Worm (Caenorhabditis elegans) whole organism, L1 larva: Measurements from ENCODE around the gene vha-15.
A peak's percentile ranks its signal among the peaks of the same experiment; 100 is the strongest.

Experiments
- C34B4.2 ChIP-seq: sonication (generic microtip); optimal IDR thresholded peaks from 2 replicates; lab custom pipeline; 2017; ENCODE audit warnings: mild to moderate bottlenecking, missing genetic modification characterization, missing compliant biosample characterization
- F16B12.6 ChIP-seq: fragments of 150-350 bp; optimal IDR thresholded peaks from 2 replicates; lab custom pipeline; 2014; ENCODE audit warnings: missing biosample characterization, missing genetic modification characterization
- Y116A8C.19 ChIP-seq: sonication (generic microtip); optimal IDR thresholded peaks from 2 replicates; lab custom pipeline; 2016; ENCODE audit warnings: missing compliant biosample characterization, missing genetic modification characterization, borderline replicate concordance
- aha-1 ChIP-seq: fragments of 150-350 bp; optimal IDR thresholded peaks from 2 replicates; lab custom pipeline; 2014; ENCODE audit warnings: missing biosample characterization, missing genetic modification characterization
- aly-2 ChIP-seq: fragments of 150-350 bp; optimal IDR thresholded peaks from 2 replicates; lab custom pipeline; 2014; ENCODE audit warnings: missing biosample characterization, missing genetic modification characterization
- blmp-1 ChIP-seq: fragments of 150-350 bp; optimal IDR thresholded peaks from 2 replicates; lab custom pipeline; 2014; ENCODE audit warnings: missing biosample characterization, missing genetic modification characterization
- ceh-63 ChIP-seq: fragments of 200-800 bp; sonication (Bioruptor generic); optimal IDR thresholded peaks from 2 replicates; lab custom pipeline; 2018; ENCODE audit warnings: mild to moderate bottlenecking, missing genetic modification characterization, missing compliant biosample characterization
- ces-1 ChIP-seq: fragments of 150-350 bp; optimal IDR thresholded peaks from 2 replicates; lab custom pipeline; 2014; ENCODE audit warnings: missing biosample characterization, missing genetic modification reagents, missing genetic modification characterization
- dsc-1 ChIP-seq: sonication (generic microtip); optimal IDR thresholded peaks from 2 replicates; lab custom pipeline; 2016; ENCODE audit warnings: mild to moderate bottlenecking, missing genetic modification characterization, missing compliant biosample characterization
- efl-1 ChIP-seq, 4 experiments: fragments of 150-350 bp; optimal IDR thresholded peaks in 3 of 4; peaks in 1 of 4; 1 replicate in 1 of 4; 2 replicates in 3 of 4; lab custom pipeline; 2014; ENCODE audit warnings: missing biosample characterization in 2 of 4, missing genetic modification characterization in 2 of 4, missing genetic modification reagents in 2 of 4
- efl-3 ChIP-seq: fragments of 200-800 bp; sonication (Bioruptor generic); optimal IDR thresholded peaks from 2 replicates; lab custom pipeline; 2018; ENCODE audit warnings: mild to moderate bottlenecking, missing genetic modification characterization, missing compliant biosample characterization
- egl-13 ChIP-seq: sonication (generic microtip); optimal IDR thresholded peaks from 2 replicates; lab custom pipeline; 2016; ENCODE audit warnings: missing genotype, missing genetic modification reagents, missing genetic modification characterization, missing compliant biosample characterization
- egl-27 ChIP-seq, 2 experiments: fragments of 150-350 bp in 1 of 2; sonication (generic microtip); optimal IDR thresholded peaks; 3 replicates each; lab custom pipeline; 2017 to 2018; ENCODE audit warnings: missing biosample characterization in 2 of 2, missing genetic modification characterization in 2 of 2, missing genetic modification reagents in 2 of 2
- elt-2 ChIP-seq: sonication (generic microtip); optimal IDR thresholded peaks from 2 replicates; lab custom pipeline; 2016; ENCODE audit warnings: missing genetic modification characterization, mild to moderate bottlenecking, inconsistent platforms, missing compliant biosample characterization, missing genetic modification reagents
- elt-3 ChIP-seq, 6 experiments: fragments of 150-350 bp in 1 of 6; sonication (generic microtip); optimal IDR thresholded peaks; 2 replicates each; lab custom pipeline; 2017 to 2018; ENCODE audit warnings: missing biosample characterization in 6 of 6, missing genetic modification characterization in 6 of 6, inconsistent platforms in 1 of 6
- ets-5 ChIP-seq: fragments of 200-800 bp; sonication (Bioruptor generic); IDR thresholded peaks from 2 replicates; pipeline ENCODE4 v1.3.6; 2022; ENCODE audit warnings: missing genetic modification characterization, missing compliant biosample characterization
- fkh-10 ChIP-seq: sonication (generic microtip); optimal IDR thresholded peaks from 2 replicates; lab custom pipeline; 2017; ENCODE audit warnings: missing biosample characterization, missing genetic modification reagents, missing genetic modification characterization
- grh-1 ChIP-seq: fragments of 200-800 bp; sonication (Bioruptor generic); IDR thresholded peaks from 2 replicates; pipeline ENCODE4 v1.3.6; 2022; ENCODE audit warnings: missing genetic modification reagents, missing genetic modification characterization, missing compliant biosample characterization
- hpl-2 ChIP-seq: fragments of 150-350 bp; optimal IDR thresholded peaks from 2 replicates; lab custom pipeline; 2014; ENCODE audit warnings: missing biosample characterization, missing genetic modification reagents, missing genetic modification characterization
- irx-1 ChIP-seq: sonication (generic microtip); optimal IDR thresholded peaks from 2 replicates; lab custom pipeline; 2016; ENCODE audit warnings: missing genetic modification characterization, missing compliant biosample characterization
- lin-13 ChIP-seq: fragments of 150-350 bp; optimal IDR thresholded peaks from 2 replicates; lab custom pipeline; 2014; ENCODE audit warnings: missing biosample characterization, missing genetic modification reagents, missing genetic modification characterization
- lin-39 ChIP-seq: fragments of 150-350 bp; optimal IDR thresholded peaks from 2 replicates; lab custom pipeline; 2014; ENCODE audit warnings: missing biosample characterization, missing genetic modification reagents, missing genetic modification characterization
- mab-9 ChIP-seq: fragments of 200-800 bp; sonication (Bioruptor generic); IDR thresholded peaks from 2 replicates; pipeline ENCODE4 v1.3.6; 2022; ENCODE audit warnings: missing genetic modification reagents, missing genetic modification characterization, missing compliant biosample characterization
- mef-2 ChIP-seq: fragments of 150-350 bp; optimal IDR thresholded peaks from 2 replicates; lab custom pipeline; 2014; ENCODE audit warnings: missing biosample characterization, missing genetic modification characterization
- nhr-20 ChIP-seq: sonication (generic microtip); optimal IDR thresholded peaks from 2 replicates; lab custom pipeline; 2016; ENCODE audit warnings: mild to moderate bottlenecking, missing genetic modification characterization, missing compliant biosample characterization
- nhr-28 ChIP-seq: fragments of 150-350 bp; optimal IDR thresholded peaks from 2 replicates; lab custom pipeline; 2014; ENCODE audit warnings: missing biosample characterization, missing genetic modification characterization
- nhr-76 ChIP-seq: sonication (generic microtip); optimal IDR thresholded peaks from 2 replicates; lab custom pipeline; 2017; ENCODE audit warnings: missing biosample characterization, missing genetic modification characterization
- nhr-77 ChIP-seq: fragments of 150-350 bp; optimal IDR thresholded peaks from 2 replicates; lab custom pipeline; 2014; ENCODE audit warnings: missing biosample characterization, missing genetic modification characterization
- nhr-84 ChIP-seq: sonication (generic microtip); optimal IDR thresholded peaks from 2 replicates; lab custom pipeline; 2017; ENCODE audit warnings: missing biosample characterization, missing genetic modification characterization
- nhr-90 ChIP-seq: sonication (generic microtip); optimal IDR thresholded peaks from 2 replicates; lab custom pipeline; 2016; ENCODE audit warnings: mild to moderate bottlenecking, missing genetic modification characterization, missing compliant biosample characterization; ENCODE audit not compliant: poor library complexity
- pqm-1 ChIP-seq: sonication (generic microtip); optimal IDR thresholded peaks from 3 replicates; lab custom pipeline; 2017; ENCODE audit warnings: missing biosample characterization, missing genetic modification characterization
- skn-1 ChIP-seq: fragments of 150-350 bp; optimal IDR thresholded peaks from 2 replicates; lab custom pipeline; 2014; ENCODE audit warnings: missing biosample characterization, missing genetic modification characterization
- snpc-4 ChIP-seq: fragments of 150-350 bp; optimal IDR thresholded peaks from 2 replicates; lab custom pipeline; 2014; ENCODE audit warnings: missing biosample characterization, missing genetic modification characterization
- sox-4 ChIP-seq: sonication (generic microtip); optimal IDR thresholded peaks from 2 replicates; lab custom pipeline; 2016; ENCODE audit warnings: missing genetic modification characterization, missing compliant biosample characterization
- sup-37 ChIP-seq: fragments of 200-800 bp; sonication (Bioruptor generic); optimal IDR thresholded peaks from 2 replicates; lab custom pipeline; 2018; ENCODE audit warnings: mild to moderate bottlenecking, missing genetic modification characterization, missing compliant biosample characterization
- tbx-2 ChIP-seq: sonication (generic microtip); optimal IDR thresholded peaks from 2 replicates; lab custom pipeline; 2016; ENCODE audit warnings: missing genetic modification characterization, missing compliant biosample characterization
- tlp-1 ChIP-seq: fragments of 150-350 bp; optimal IDR thresholded peaks from 2 replicates; lab custom pipeline; 2014; ENCODE audit warnings: missing biosample characterization, missing genetic modification characterization
- unc-130 ChIP-seq: fragments of 150-350 bp; optimal IDR thresholded peaks from 2 replicates; lab custom pipeline; 2017; ENCODE audit warnings: missing biosample characterization, missing genetic modification characterization, inconsistent platforms
- unc-62 ChIP-seq: fragments of 150-350 bp; optimal IDR thresholded peaks from 2 replicates; lab custom pipeline; 2014; ENCODE audit warnings: missing biosample characterization, missing genetic modification reagents, missing genetic modification characterization
- unc-98 ChIP-seq: fragments of 200-800 bp; sonication (Bioruptor generic); IDR thresholded peaks from 2 replicates; pipeline ENCODE4 v1.3.6; 2022; ENCODE audit warnings: missing genetic modification characterization, missing compliant biosample characterization
- xbp-1 ChIP-seq: sonication (generic microtip); optimal IDR thresholded peaks from 2 replicates; lab custom pipeline; 2016; ENCODE audit warnings: missing genetic modification characterization, missing compliant biosample characterization
- zag-1 ChIP-seq: fragments of 150-350 bp; optimal IDR thresholded peaks from 2 replicates; lab custom pipeline; 2014; ENCODE audit warnings: missing biosample characterization, missing genetic modification characterization
- zip-4 ChIP-seq: fragments of 200-800 bp; sonication (Bioruptor generic); optimal IDR thresholded peaks from 2 replicates; lab custom pipeline; 2018; ENCODE audit warnings: mild to moderate bottlenecking, missing genetic modification characterization, moderate library complexity, missing compliant biosample characterization

Gene vha-15

DNA sequence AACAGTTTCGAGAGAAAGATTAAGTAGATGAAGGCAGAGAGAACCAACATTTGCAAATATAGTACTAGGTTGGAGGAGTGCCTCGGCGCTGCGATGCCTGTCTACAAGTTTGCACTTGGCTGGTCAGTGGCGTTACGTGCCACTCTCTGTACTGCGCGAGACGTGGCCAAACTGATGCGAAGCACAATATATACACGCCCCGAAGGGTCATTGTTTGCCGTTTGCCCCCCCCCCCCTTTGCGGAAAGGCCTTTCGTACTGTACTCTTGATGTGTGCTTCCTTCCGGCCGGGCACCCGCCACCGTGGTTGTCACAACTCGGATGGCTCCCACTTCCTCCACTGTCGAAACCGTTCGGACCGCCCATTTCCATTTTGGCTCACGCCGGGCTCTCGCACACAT is 25.6 kb upstream of the vha-15 start:
- TF ChIP-seq sox-4 (no peak), nhr-76 (tag; lab: Kevin White, UChicago) (no peak), mef-2 (tag; lab: Kevin White, UChicago) (no peak), unc-130 (no peak), irx-1 (tag; lab: Kevin White, UChicago) (no peak), efl-3 (no peak), zag-1 (tag; lab: Kevin White, UChicago) (no peak), Y116A8C.19 (tag; lab: Kevin White, UChicago) (no peak)

DNA sequence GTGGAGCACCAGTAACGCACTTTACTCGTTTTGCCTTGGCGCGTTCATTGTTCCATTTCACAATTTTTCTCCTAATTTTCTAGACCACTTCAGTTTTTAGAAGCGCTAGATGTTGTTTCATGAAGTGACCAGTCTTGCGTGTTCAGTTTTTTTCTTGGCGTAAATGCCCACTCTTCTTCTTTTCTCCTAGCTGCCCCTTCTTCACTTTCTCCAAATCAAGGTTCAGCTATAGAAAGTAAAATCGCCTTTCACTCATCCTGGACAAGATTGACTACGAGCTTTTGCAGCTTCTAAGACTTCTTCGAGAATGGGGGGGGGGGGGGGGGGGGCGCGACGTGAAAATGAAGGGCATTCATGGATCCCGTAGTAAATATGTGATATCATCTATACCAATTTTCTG is 25.0 kb upstream of the vha-15 start:
- no peak for TF ChIP-seq tlp-1 (tag; lab: Kevin White, UChicago)
- peak; percentile 94 for TF ChIP-seq blmp-1 (tag; lab: Kevin White, UChicago)

DNA sequence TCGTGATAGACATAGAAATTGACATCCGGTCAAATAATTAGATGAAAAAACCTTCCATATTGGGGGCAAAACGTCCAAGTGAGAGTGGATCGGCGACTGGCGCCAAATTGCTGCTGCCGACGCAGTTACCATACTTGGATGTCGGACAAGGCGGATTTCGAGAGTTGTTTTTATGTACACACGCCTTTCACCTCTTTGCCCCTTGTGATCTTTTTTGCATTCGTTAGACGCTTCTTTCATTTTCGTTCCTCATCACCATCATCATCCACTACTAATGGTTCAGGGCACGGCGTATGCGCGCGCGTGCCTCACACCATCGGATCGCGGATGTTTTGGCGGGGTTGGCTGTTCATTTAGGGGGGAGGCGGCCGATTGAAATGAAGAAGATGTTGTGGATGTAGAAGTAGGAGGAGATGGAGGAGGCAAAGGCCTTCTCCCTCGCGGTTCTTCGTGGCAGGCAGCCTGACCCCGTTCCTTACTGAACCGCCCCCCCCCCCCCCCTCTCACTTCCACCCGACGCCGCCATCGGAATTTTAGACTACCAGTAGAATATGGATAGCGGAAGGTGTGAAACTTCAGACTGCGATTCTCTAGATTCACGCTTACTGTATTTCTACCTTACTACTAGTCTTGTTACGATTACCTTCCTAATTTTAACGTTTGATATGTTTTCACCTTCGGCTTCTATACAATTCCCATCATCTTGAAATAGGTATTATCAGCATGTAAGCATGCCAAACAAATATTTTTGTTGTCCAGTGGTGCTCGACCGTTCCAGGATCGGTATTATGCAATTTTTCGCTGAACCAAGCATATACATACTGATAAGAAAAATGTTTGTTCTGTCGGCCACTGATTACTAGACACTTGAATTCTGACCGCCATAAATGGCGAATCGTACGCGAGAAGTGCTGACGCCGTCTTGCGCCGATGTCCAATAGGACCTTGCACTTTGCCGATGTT is 24.0 kb upstream of the vha-15 start:
- TF ChIP-seq egl-13 (tag; lab: Kevin White, UChicago) (no peak), ceh-63 (GFP tag; lab: Kevin White, UChicago) (no peak), efl-1 (optimal IDR thresholded peaks at IDR 0.05; lab: Kevin White, UChicago) (no peak), efl-1 (GFP tag; optimal IDR thresholded peaks at IDR 0.05 in 1 of 2; lab: Kevin White, UChicago) (peak in 1 of 2 experiments; percentile 79), elt-2 (tag; lab: Kevin White, UChicago) (peak; percentile 23), unc-98 (GFP tag; lab: Robert Waterston, UW) (no peak), xbp-1 (tag; lab: Kevin White, UChicago) (no peak), blmp-1 (tag; lab: Kevin White, UChicago) (peak; percentile 91)

DNA sequence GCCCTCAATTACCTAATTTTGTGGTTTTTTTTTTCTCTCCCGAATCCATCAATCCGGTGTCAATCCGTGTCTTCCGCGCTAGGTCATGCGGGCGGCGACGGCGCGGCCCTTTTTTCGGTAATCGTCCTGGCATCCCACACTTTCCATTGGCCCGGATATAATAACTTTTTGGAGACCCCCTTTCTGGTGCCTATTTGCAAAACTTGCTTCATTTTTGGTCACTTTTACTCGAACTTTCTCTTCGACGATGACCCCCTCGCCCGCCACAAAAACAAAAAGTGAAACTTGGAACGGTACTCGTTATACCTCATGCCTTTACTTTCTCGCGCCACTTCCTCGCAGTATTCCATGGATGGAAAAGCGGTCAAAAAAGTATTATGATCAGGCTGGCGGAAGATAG is 23.3 kb upstream of the vha-15 start:
- TF ChIP-seq blmp-1 (tag; lab: Kevin White, UChicago) (peak; percentile 91), lin-13 (GFP tag; lab: Kevin White, UChicago) (no peak)

DNA sequence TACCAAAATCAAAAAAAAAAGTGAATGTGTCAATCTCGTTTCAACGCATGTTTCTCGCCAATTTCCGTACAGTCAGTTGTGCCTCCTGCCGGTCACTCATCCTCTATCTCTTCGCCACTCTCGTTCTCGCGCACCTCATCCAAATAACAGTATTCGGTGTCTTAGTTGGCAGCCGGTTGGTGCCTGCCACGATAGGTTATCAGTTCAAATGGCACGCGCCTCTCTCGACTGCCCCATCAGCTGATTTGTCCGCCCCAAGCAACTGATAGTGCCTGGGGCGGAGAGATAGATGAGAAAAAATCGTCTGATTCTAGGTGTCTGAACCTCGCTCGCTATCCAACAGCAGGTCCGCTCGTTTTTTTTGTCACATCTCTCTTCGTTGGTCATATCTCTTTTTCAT is 22.6 kb upstream of the vha-15 start:
- no peak for TF ChIP-seq lin-39
- TF ChIP-seq ets-5 (GFP tag; lab: Robert Waterston, UW), result no peak
- no peak for TF ChIP-seq unc-98 (GFP tag; lab: Robert Waterston, UW)
- TF ChIP-seq nhr-77 (tag; lab: Kevin White, UChicago), result no peak
- peak; percentile 67 for TF ChIP-seq nhr-90 (tag; lab: Kevin White, UChicago)
- no peak for TF ChIP-seq dsc-1 (tag; lab: Kevin White, UChicago)
- no peak for TF ChIP-seq fkh-10 (GFP tag; lab: Kevin White, UChicago)
- no peak for TF ChIP-seq hpl-2
- no peak for TF ChIP-seq sup-37 (GFP tag; lab: Kevin White, UChicago)
- no peak for TF ChIP-seq nhr-28 (tag; lab: Kevin White, UChicago)
- no peak for TF ChIP-seq unc-62 (GFP tag; lab: Kevin White, UChicago)
- no peak for TF ChIP-seq snpc-4
- peak; percentile 68 for TF ChIP-seq skn-1
- TF ChIP-seq tlp-1 (tag; lab: Kevin White, UChicago), result no peak
- TF ChIP-seq nhr-20, result peak; percentile 71
- no peak for TF ChIP-seq aly-2 (tag; lab: Kevin White, UChicago)
- TF ChIP-seq grh-1 (GFP tag; lab: Robert Waterston, UW), result 0 out of 2 replicates have a peak, but pooled peaks have one; percentile 43
- no peak for TF ChIP-seq pqm-1
- no peak for TF ChIP-seq ces-1 (GFP tag; lab: Kevin White, UChicago)
- no peak for TF ChIP-seq aha-1 (tag; lab: Kevin White, UChicago)
- no peak for TF ChIP-seq xbp-1 (tag; lab: Kevin White, UChicago)
- no peak for TF ChIP-seq C34B4.2
- peak; percentile 17 for TF ChIP-seq lin-13 (GFP tag; lab: Kevin White, UChicago)
- no peak for TF ChIP-seq nhr-84 (tag; lab: Kevin White, UChicago)
- TF ChIP-seq tbx-2 (tag; lab: Kevin White, UChicago), result peak; percentile 53
- peak; percentile 69 to 78 (median 74) for TF ChIP-seq elt-3 (tag; optimal IDR thresholded peaks at IDR 0.05; lab: Kevin White, UChicago)
- TF ChIP-seq zip-4, result no peak
- TF ChIP-seq mab-9 (GFP tag; lab: Robert Waterston, UW), result no peak
- no peak for TF ChIP-seq F16B12.6 (tag; lab: Kevin White, UChicago)
- TF ChIP-seq egl-13 (tag; lab: Kevin White, UChicago), result no peak
- peak in 1 of 2 experiments; percentile 58 for TF ChIP-seq egl-27 (tag; optimal IDR thresholded peaks at IDR 0.05; lab: Kevin White, UChicago)
